Worm (Caenorhabditis elegans) whole organism, L3 larva: ENCODE results near the gene F28H7.8.

ENCODE experiments used
- egl-27 ChIP-seq: sonication (generic microtip); optimal IDR thresholded peaks from 4 replicates; lab custom pipeline; 2017; ENCODE audit warnings: missing biosample characterization, missing genetic modification reagents, missing genetic modification characterization
- sea-2 ChIP-seq: fragments of 150-350 bp; sonication (generic microtip); optimal IDR thresholded peaks from 4 replicates; lab custom pipeline; 2014; ENCODE audit warnings: missing biosample characterization, missing genetic modification reagents, missing genetic modification characterization
- skn-1 ChIP-seq: fragments of 150-350 bp; optimal IDR thresholded peaks from 2 replicates; lab custom pipeline; 2014; ENCODE audit warnings: missing biosample characterization, missing genetic modification characterization
- unc-62 ChIP-seq: fragments of 150-350 bp; sonication (generic microtip); optimal IDR thresholded peaks from 4 replicates; lab custom pipeline; 2014; ENCODE audit warnings: missing biosample characterization, missing genetic modification reagents, missing genetic modification characterization
- ztf-11 ChIP-seq: fragments of 150-350 bp; optimal IDR thresholded peaks from 2 replicates; lab custom pipeline; 2014; ENCODE audit warnings: missing biosample characterization, missing genetic modification characterization

- TF ChIP-seq sea-2 (GFP tag; lab: Kevin White, UChicago) (no peak), unc-62 (no peak), egl-27 (no peak), ztf-11 (tag; lab: Kevin White, UChicago) (no peak), skn-1 (tag; lab: Kevin White, UChicago) (no peak)
Measured at ce11 chrV:10747263-10747951, 11.4 kb upstream of the F28H7.8 start, which contains the start of the genes selt-1.2 and F28H7.2.
